Worm (Caenorhabditis elegans) whole organism, late embryonic: ENCODE measurements around the gene T26E4.10.

Source experiments
- C08G9.2 ChIP-seq: sonication (generic microtip); optimal IDR thresholded peaks from 2 replicates; lab custom pipeline; 2016; ENCODE audit warnings: mild to moderate bottlenecking, missing genetic modification characterization, moderate library complexity, missing compliant biosample characterization
- F13H6.1 ChIP-seq: sonication (generic microtip); optimal IDR thresholded peaks from 2 replicates; lab custom pipeline; 2016; ENCODE audit warnings: missing genetic modification characterization, missing compliant biosample characterization
- T23F11.4 ChIP-seq: fragments of 200-800 bp; sonication (Bioruptor generic); optimal IDR thresholded peaks from 2 replicates; lab custom pipeline; 2018; ENCODE audit warnings: mild to moderate bottlenecking, missing genetic modification characterization, missing compliant biosample characterization
- Y22D7AL.16 ChIP-seq: sonication (generic microtip); optimal IDR thresholded peaks from 2 replicates; lab custom pipeline; 2016; ENCODE audit warnings: missing genetic modification characterization, missing compliant biosample characterization
- ceh-14 ChIP-seq: sonication (generic microtip); optimal IDR thresholded peaks from 2 replicates; lab custom pipeline; 2016; ENCODE audit warnings: missing genotype, missing genetic modification characterization, missing compliant biosample characterization
- ceh-18 ChIP-seq: sonication (generic microtip); optimal IDR thresholded peaks from 2 replicates; lab custom pipeline; 2016; ENCODE audit warnings: missing genetic modification characterization, missing compliant biosample characterization
- ceh-19 ChIP-seq: fragments of 200-800 bp; sonication (Bioruptor generic); optimal IDR thresholded peaks from 2 replicates; lab custom pipeline; 2018; ENCODE audit warnings: mild to moderate bottlenecking, missing genetic modification characterization, missing compliant biosample characterization
- ceh-24 ChIP-seq: sonication (generic microtip); optimal IDR thresholded peaks from 2 replicates; lab custom pipeline; 2016; ENCODE audit warnings: mild to moderate bottlenecking, missing genetic modification characterization, missing compliant biosample characterization
- ceh-30 ChIP-seq: fragments of 150-350 bp; optimal IDR thresholded peaks from 2 replicates; lab custom pipeline; 2014; ENCODE audit warnings: missing biosample characterization, missing genetic modification characterization
- ceh-48 ChIP-seq: sonication (generic microtip); optimal IDR thresholded peaks from 2 replicates; lab custom pipeline; 2016; ENCODE audit warnings: missing genetic modification characterization, inconsistent platforms, missing compliant biosample characterization
- ceh-9 ChIP-seq: sonication (generic microtip); optimal IDR thresholded peaks from 2 replicates; lab custom pipeline; 2016; ENCODE audit warnings: mild to moderate bottlenecking, missing genetic modification characterization, inconsistent platforms, missing compliant biosample characterization
- dmd-4 ChIP-seq: sonication (generic microtip); optimal IDR thresholded peaks from 2 replicates; lab custom pipeline; 2016; ENCODE audit warnings: borderline replicate concordance, missing genetic modification characterization, missing compliant biosample characterization
- dve-1 ChIP-seq: sonication (generic microtip); optimal IDR thresholded peaks from 2 replicates; lab custom pipeline; 2017; ENCODE audit warnings: antibody characterized with exemption, mild to moderate bottlenecking, missing genetic modification characterization, missing compliant biosample characterization
- ets-4 ChIP-seq: sonication (generic microtip); optimal IDR thresholded peaks from 2 replicates; lab custom pipeline; 2016; ENCODE audit warnings: missing genetic modification characterization, missing compliant biosample characterization
- fkh-6 ChIP-seq: sonication (generic microtip); optimal IDR thresholded peaks from 2 replicates; lab custom pipeline; 2016; ENCODE audit warnings: missing genetic modification characterization, missing compliant biosample characterization
- hlh-15 ChIP-seq: sonication (generic microtip); optimal IDR thresholded peaks from 2 replicates; lab custom pipeline; 2016; ENCODE audit warnings: missing genetic modification characterization, missing compliant biosample characterization
- hlh-30 ChIP-seq: sonication (generic microtip); optimal IDR thresholded peaks from 2 replicates; lab custom pipeline; 2017; ENCODE audit warnings: antibody characterized with exemption, missing genetic modification characterization, missing compliant biosample characterization; ENCODE audit not compliant: insufficient read depth
- hlh-6 ChIP-seq: sonication (generic microtip); optimal IDR thresholded peaks from 2 replicates; lab custom pipeline; 2016; ENCODE audit warnings: missing genotype, missing genetic modification characterization, missing compliant biosample characterization
- lim-6 ChIP-seq: sonication (generic microtip); optimal IDR thresholded peaks from 2 replicates; lab custom pipeline; 2016; ENCODE audit warnings: missing genetic modification characterization, missing compliant biosample characterization
- lin-11 ChIP-seq: fragments of 200-800 bp; sonication (Bioruptor generic); optimal IDR thresholded peaks from 2 replicates; lab custom pipeline; 2018; ENCODE audit warnings: mild to moderate bottlenecking, missing genetic modification characterization, missing compliant biosample characterization
- pag-3 ChIP-seq: sonication (generic microtip); optimal IDR thresholded peaks from 2 replicates; lab custom pipeline; 2016; ENCODE audit warnings: missing compliant biosample characterization, missing genetic modification characterization, borderline replicate concordance
- pax-1 ChIP-seq: fragments of 150-350 bp; optimal IDR thresholded peaks from 2 replicates; lab custom pipeline; 2014; ENCODE audit warnings: missing biosample characterization, missing genetic modification characterization
- pha-2 ChIP-seq: sonication (generic microtip); optimal IDR thresholded peaks from 2 replicates; lab custom pipeline; 2017; ENCODE audit warnings: mild to moderate bottlenecking, missing genetic modification characterization, missing compliant biosample characterization
- pha-4 ChIP-seq: fragments of 150-350 bp; optimal IDR thresholded peaks from 2 replicates; lab custom pipeline; 2018; ENCODE audit warnings: missing biosample characterization, missing genetic modification reagents, missing genetic modification characterization
- pqm-1 ChIP-seq: sonication (generic microtip); optimal IDR thresholded peaks from 2 replicates; lab custom pipeline; 2016; ENCODE audit warnings: missing genetic modification characterization, missing compliant biosample characterization
- pros-1 ChIP-seq: fragments of 150-350 bp; optimal IDR thresholded peaks from 2 replicates; lab custom pipeline; 2014; ENCODE audit warnings: missing biosample characterization, missing genetic modification reagents, missing genetic modification characterization
- ref-2 ChIP-seq: sonication (generic microtip); optimal IDR thresholded peaks from 2 replicates; lab custom pipeline; 2016; ENCODE audit warnings: missing genetic modification characterization, missing compliant biosample characterization
- rnt-1 ChIP-seq: sonication (generic microtip); optimal IDR thresholded peaks from 2 replicates; lab custom pipeline; 2016; ENCODE audit warnings: missing genetic modification characterization, missing compliant biosample characterization
- sox-4 ChIP-seq: sonication (generic microtip); optimal IDR thresholded peaks from 2 replicates; lab custom pipeline; 2017; ENCODE audit warnings: mild to moderate bottlenecking, missing genetic modification characterization, inconsistent platforms, missing compliant biosample characterization
- syd-9 ChIP-seq: sonication (generic microtip); optimal IDR thresholded peaks from 2 replicates; lab custom pipeline; 2016; ENCODE audit warnings: mild to moderate bottlenecking, missing genetic modification characterization, moderate library complexity, missing compliant biosample characterization
- tbx-2 ChIP-seq: sonication (generic microtip); optimal IDR thresholded peaks from 2 replicates; lab custom pipeline; 2016; ENCODE audit warnings: missing genetic modification characterization, missing compliant biosample characterization
- unc-42 ChIP-seq: sonication (generic microtip); optimal IDR thresholded peaks from 2 replicates; lab custom pipeline; 2016; ENCODE audit warnings: missing genotype, missing genetic modification characterization, missing compliant biosample characterization
- unc-86 ChIP-seq: sonication (generic microtip); optimal IDR thresholded peaks from 2 replicates; lab custom pipeline; 2016; ENCODE audit warnings: missing genetic modification characterization, missing compliant biosample characterization
- ztf-16 ChIP-seq: sonication (generic microtip); optimal IDR thresholded peaks from 2 replicates; lab custom pipeline; 2017; ENCODE audit warnings: missing genetic modification characterization, missing compliant biosample characterization

Gene T26E4.10

DNA sequence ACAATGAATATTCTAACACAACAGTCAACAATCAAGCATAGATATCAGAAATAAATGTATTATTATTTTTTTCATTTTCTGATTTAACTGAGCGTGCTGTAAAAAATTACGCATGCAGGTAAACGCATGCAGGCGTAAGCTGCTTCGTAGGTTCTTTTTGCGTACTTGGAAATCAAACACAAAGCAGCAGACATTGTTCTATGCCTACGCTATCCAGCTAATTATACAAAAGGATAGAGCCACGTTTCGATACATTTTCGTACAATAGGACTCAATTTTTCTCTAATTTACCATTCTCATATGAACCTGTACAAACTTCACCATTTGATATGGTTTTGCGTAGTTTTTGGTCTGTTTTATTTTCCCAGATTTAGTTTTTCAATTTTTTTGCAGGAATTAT lies 15.5 kb downstream of the T26E4.10 start, which contains the start of gene T26E4.3:
TSS of gene T26E4.3 (plus strand) at position 301 of the 400 bp plus-strand sequence.
- no peak for TF ChIP-seq pax-1 (tag; lab: Kevin White, UChicago)
- TF ChIP-seq, all 69 proteins: peak for 0

DNA sequence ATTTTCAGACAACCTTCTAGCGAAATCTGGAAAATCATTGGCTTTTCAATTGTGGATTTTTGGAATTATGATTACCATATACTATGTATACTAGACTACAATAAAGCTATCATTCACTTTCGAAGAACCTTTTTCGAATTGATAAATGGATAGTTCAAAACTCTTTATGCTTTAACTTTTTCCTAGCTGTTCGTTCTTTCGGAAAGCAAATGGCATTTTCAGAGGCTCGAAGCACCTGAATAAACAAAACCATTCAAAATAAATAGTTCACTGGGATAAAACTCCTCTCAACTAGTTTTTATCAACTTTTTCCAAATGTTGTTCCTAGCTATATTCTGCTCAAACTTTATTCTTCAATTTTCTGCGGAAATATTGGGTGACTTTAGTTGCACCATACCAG lies 16.9 kb downstream of the T26E4.10 start, which contains the start of gene T26E4.2:
TSS of gene T26E4.2 (plus strand) at position 301 of the 400 bp plus-strand sequence.
- TF ChIP-seq ets-4 (tag; lab: Kevin White, UChicago) (no peak), ceh-30 (tag; lab: Kevin White, UChicago) (no peak), rnt-1 (no peak), pax-1 (tag; lab: Kevin White, UChicago) (no peak), unc-86 (tag; lab: Kevin White, UChicago) (no peak), hlh-15 (tag; lab: Kevin White, UChicago) (no peak), ztf-16 (tag; lab: Kevin White, UChicago) (no peak), hlh-6 (tag; lab: Kevin White, UChicago) (no peak), F13H6.1 (no peak), C08G9.2 (tag; lab: Kevin White, UChicago) (no peak), ceh-19 (GFP tag; lab: Kevin White, UChicago) (no peak), syd-9 (tag; lab: Kevin White, UChicago) (no peak), ceh-9 (tag; lab: Kevin White, UChicago) (no peak), pha-4 (tag; lab: Kevin White, UChicago) (no peak), dve-1 (tag; lab: Kevin White, UChicago) (no peak), hlh-30 (tag; lab: Kevin White, UChicago) (no peak), lim-6 (tag; lab: Kevin White, UChicago) (no peak), ceh-24 (tag; lab: Kevin White, UChicago) (no peak)

DNA sequence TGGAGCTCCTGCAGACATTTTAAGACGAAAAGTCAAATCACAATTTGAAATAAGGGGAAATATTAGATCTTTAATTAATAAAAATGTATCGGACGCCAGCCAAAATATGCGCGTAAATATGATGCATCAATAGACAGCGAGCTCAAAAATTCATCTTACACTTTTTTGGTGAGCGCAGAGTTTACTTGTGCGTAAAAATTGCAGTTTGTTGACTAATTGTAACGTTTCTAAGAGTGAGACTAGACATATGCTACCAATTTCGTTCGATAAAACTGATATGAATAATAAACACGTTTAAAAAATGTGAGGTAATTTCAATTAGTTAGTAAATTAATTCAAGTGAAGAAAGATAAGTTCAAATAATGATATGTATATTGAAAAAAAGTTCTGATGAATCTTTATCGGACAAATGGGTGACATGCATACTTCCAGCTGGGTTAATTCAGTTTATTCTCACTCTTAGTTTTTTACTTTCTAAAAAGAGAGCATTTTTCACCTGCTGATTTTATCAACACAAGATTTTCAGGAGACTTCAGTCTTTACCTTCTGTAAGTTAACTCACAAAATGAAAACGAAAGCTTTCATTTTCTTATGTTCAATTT lies 18.8 kb downstream of the T26E4.10 start, which contains the start of the genes nhr-285 and irld-52:
TSS of gene nhr-285 (minus strand) at position 101 of the 602 bp plus-strand sequence.
TSS of gene irld-52 (plus strand) at position 552 of the 602 bp plus-strand sequence.
- TF ChIP-seq unc-42 (no peak), unc-86 (tag; lab: Kevin White, UChicago) (no peak), T23F11.4 (GFP tag; lab: Kevin White, UChicago) (no peak), tbx-2 (tag; lab: Kevin White, UChicago) (no peak), lin-11 (tag; lab: Kevin White, UChicago) (no peak), ceh-18 (tag; lab: Kevin White, UChicago) (no peak), pha-2 (tag; lab: Kevin White, UChicago) (no peak), ets-4 (tag; lab: Kevin White, UChicago) (no peak), pha-4 (tag; lab: Kevin White, UChicago) (no peak), hlh-15 (tag; lab: Kevin White, UChicago) (no peak), ceh-48 (tag; lab: Kevin White, UChicago) (no peak), dmd-4 (tag; lab: Kevin White, UChicago) (no peak), pqm-1 (tag; lab: Kevin White, UChicago) (no peak), Y22D7AL.16 (tag; lab: Kevin White, UChicago) (no peak), pag-3 (tag; lab: Kevin White, UChicago) (no peak), sox-4 (tag; lab: Kevin White, UChicago) (no peak), fkh-6 (tag; lab: Kevin White, UChicago) (no peak)

DNA sequence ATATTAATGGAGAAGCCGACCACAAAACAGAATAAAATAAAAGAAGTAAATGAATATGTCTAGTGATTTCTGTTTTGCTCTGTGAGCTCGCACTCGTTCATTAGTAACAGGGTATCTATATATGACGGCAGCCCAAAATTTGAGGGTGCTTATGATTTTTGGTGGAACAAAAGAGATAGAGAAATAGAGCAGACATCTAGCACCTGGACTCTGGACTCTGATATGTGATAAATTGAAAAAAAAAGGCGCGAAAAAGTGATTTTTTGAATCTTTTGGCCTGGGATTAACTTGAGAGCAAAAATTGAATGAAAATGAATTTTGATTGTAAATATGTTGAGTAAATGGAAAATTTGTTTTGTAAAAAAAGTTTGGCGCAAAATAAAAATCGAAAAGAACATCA lies 21.4 kb downstream of the T26E4.10 start, which contains the start of gene nhr-283:
TSS of gene nhr-283 (minus strand) at position 101 of the 400 bp plus-strand sequence.
- TF ChIP-seq unc-86 (tag; lab: Kevin White, UChicago) (no peak), pros-1 (tag; lab: Kevin White, UChicago) (no peak), ref-2 (tag; lab: Kevin White, UChicago) (no peak), hlh-6 (tag; lab: Kevin White, UChicago) (no peak), ceh-14 (no peak)
- TF ChIP-seq, all 69 proteins: peak for 0
